Worm (Caenorhabditis elegans): Measurements from ENCODE around the gene Y51A2D.18.

DNA sequence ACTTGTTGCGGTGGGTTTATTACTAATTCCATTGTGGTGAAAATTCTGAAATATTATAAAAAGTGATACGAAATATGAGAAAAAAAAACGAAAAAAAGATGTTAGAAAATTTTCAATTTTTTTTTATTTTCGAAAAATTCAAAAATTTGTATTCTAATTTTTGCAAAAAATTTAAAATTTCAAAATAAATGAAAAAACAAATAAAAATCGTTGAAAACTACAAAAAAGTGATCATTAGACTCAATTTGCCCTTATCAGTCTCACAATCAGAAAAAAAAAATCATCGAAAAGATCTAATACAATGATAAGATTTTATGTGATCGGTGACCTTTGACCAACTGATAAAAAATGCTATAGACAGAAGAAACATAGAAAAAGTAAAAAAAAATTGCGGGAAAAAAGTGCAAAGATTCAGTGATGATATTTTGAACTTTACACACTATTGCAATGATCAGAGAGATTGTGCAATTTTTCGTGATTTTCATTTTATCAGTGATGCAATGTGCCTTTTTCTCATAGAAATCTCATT, 25.8 kb downstream of the Y51A2D.18 start, which contains the start of gene ZK228.3:
- TF ChIP-seq ceh-19 (GFP tag; optimal IDR thresholded peaks at IDR 0.05), result no peak
- no peak for TF ChIP-seq nfya-1 (tag; optimal IDR thresholded peaks at IDR 0.05)
- no peak for TF ChIP-seq ztf-16 (tag; optimal IDR thresholded peaks at IDR 0.05)
- no peak for TF ChIP-seq sox-4 (tag; optimal IDR thresholded peaks at IDR 0.05)
- no peak for TF ChIP-seq fkh-10 (GFP tag; optimal IDR thresholded peaks at IDR 0.05)
